Worm (Caenorhabditis elegans): ENCODE results near the gene pph-4.2.

The pph-4.2 gene

DNA sequence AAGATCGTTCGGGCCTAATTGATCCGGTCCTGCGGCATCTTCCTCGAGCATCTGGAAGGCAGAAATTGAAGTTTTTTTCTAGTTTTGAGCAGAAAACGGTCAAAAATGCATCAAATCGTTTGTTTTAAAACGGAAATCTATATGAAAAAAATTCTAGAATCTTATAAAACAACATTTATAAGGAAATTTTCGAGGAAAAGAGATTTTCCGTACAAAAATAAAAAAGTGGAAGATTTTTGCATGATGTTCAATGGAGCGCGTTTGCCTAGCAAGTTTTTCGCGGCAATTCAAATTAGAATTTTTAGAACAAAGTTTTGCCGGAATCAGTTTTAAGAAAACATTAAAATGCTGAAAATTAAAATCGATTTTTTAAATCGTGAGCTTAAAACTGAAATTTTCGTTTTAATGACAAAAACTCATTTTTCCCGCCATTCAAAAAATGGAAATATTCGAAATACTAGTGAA is at the start of gene pph-4.2:
Gene pph-4.2, minus strand, starts transcription at position 51 of the 465 bp plus-strand sequence.
- TF ChIP-seq dve-1 (tag; optimal IDR thresholded peaks at IDR 0.05; ENCODE audit: insufficient read depth) (peak; percentile 16), hlh-30 (tag; optimal IDR thresholded peaks at IDR 0.05; ENCODE audit: insufficient read depth) (peak; percentile 54), ZK546.5 (tag; optimal IDR thresholded peaks at IDR 0.05) (no peak), Y5F2A.4 (GFP tag; optimal IDR thresholded peaks at IDR 0.05) (no peak), Y75B8A.6 (GFP tag; IDR thresholded peaks at IDR 0.05) (no peak), rbr-2 (tag; optimal IDR thresholded peaks at IDR 0.05) (no peak), dmd-6 (GFP tag; IDR thresholded peaks at IDR 0.05) (no peak), ctbp-1 (GFP tag; IDR thresholded peaks at IDR 0.05) (no peak), dpl-1 (GFP tag; optimal IDR thresholded peaks at IDR 0.05) (peak; percentile 90), lin-15B (tag; optimal IDR thresholded peaks at IDR 0.05) (no peak), aly-2 (tag; optimal IDR thresholded peaks at IDR 0.05) (no peak), zag-1 (tag; optimal IDR thresholded peaks at IDR 0.05) (no peak), madf-5 (GFP tag; IDR thresholded peaks at IDR 0.05) (no peak), daf-16 (GFP tag; optimal IDR thresholded peaks at IDR 0.05) (no peak), daf-16 (tag; optimal IDR thresholded peaks at IDR 0.05) (no peak), vab-7 (GFP tag; IDR thresholded peaks at IDR 0.05) (no peak), ceh-62 (tag; optimal IDR thresholded peaks at IDR 0.05) (no peak), hif-1 (tag; optimal IDR thresholded peaks at IDR 0.05) (no peak), madf-9 (GFP tag; conservative IDR thresholded peaks at IDR 0.05) (no peak), spr-3 (GFP tag; optimal IDR thresholded peaks at IDR 0.05) (no peak), egl-27 (tag; optimal IDR thresholded peaks at IDR 0.05) (no peak), unc-62 (GFP tag; optimal IDR thresholded peaks at IDR 0.05 in 1 of 2) (no peak), unc-62 (tag; optimal IDR thresholded peaks at IDR 0.05) (no peak), nhr-76 (tag; optimal IDR thresholded peaks at IDR 0.05) (no peak), pha-4 (GFP tag; IDR thresholded peaks at IDR 0.05) (no peak), pha-4 (tag; optimal IDR thresholded peaks at IDR 0.05) (no peak), Y105C5A.15 (GFP tag; IDR thresholded peaks at IDR 0.05) (no peak), fos-1 (tag; optimal IDR thresholded peaks at IDR 0.05) (no peak), attf-4 (tag; optimal IDR thresholded peaks at IDR 0.05) (no peak), mdl-1 (tag; optimal IDR thresholded peaks at IDR 0.05) (no peak), nhr-48 (tag; optimal IDR thresholded peaks at IDR 0.05) (no peak), lin-38 (GFP tag; IDR thresholded peaks at IDR 0.05) (peak; percentile 91), ztf-7 (tag; optimal IDR thresholded peaks at IDR 0.05) (no peak), nhr-77 (tag; optimal IDR thresholded peaks at IDR 0.05) (no peak), Y48G9A.11 (GFP tag; IDR thresholded peaks at IDR 0.05) (no peak), ceh-32 (tag; optimal IDR thresholded peaks at IDR 0.05; ENCODE audit: poor library complexity) (no peak), nhr-11 (tag; optimal IDR thresholded peaks at IDR 0.05) (no peak), sdz-12 (GFP tag; optimal IDR thresholded peaks at IDR 0.05) (no peak)

DNA sequence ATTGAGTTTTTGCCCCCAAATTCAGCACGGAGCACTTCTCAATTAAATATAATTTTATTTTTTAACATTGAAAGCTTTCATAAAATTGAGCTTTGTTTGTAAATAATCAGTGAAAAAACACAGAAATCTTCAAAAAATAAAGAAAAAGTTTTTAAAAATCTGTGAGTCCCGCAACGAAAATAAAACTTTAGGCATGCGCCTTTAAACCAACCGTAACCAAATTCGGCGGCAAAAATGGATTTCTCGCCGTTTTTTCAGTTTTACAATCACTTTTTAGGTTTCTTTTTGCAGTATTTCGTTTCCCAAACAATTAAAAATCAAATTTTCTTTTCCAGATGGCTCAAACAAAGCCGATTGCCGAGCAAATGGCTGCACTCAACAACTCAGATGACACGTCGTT is 49.5 kb upstream of the pph-4.2 start, which contains the start of gene pie-1:
Gene pie-1, plus strand, starts transcription at position 336 of the 400 bp plus-strand sequence.
- TF ChIP-seq hmg-1.1 (GFP tag; IDR thresholded peaks at IDR 0.05) (no peak), lin-1 (GFP tag; IDR thresholded peaks at IDR 0.05) (no peak), F49E8.2 (tag; optimal IDR thresholded peaks at IDR 0.05; ENCODE audit: borderline replicate concordance) (peak; percentile 61), mdt-29 (GFP tag; IDR thresholded peaks at IDR 0.05) (no peak), egl-43 (GFP tag; IDR thresholded peaks at IDR 0.05) (no peak), mxl-2 (GFP tag; conservative IDR thresholded peaks at IDR 0.05) (no peak), Y75B8A.6 (GFP tag; IDR thresholded peaks at IDR 0.05) (no peak), lin-39 (tag; optimal IDR thresholded peaks at IDR 0.05) (no peak), fkh-10 (GFP tag; optimal IDR thresholded peaks at IDR 0.05) (no peak), Y48G9A.11 (GFP tag; IDR thresholded peaks at IDR 0.05) (no peak), lin-38 (GFP tag; IDR thresholded peaks at IDR 0.05) (peak; percentile 53; the same call in 1 of the 2 replicates), unc-130 (GFP tag; optimal IDR thresholded peaks at IDR 0.05) (peak; percentile 17)

Measured in whole organism, L4 larva.